Fruit fly (Drosophila melanogaster): ENCODE measurements around the gene trol.

trol gene

dm6 chrX:2590607-2591006 is 45.4 kb upstream of the trol start (continued):
- TF ChIP-seq Pdp1 (GFP tag; optimal IDR thresholded peaks at IDR 0.05) (peak in 1 of 2 experiments; percentile 40), CG10267 (tag; optimal IDR thresholded peaks at IDR 0.05) (no peak), grn (GFP tag; optimal IDR thresholded peaks at IDR 0.05) (peak; percentile 54), Med (GFP tag) (peak; percentile 79), CG8089 (GFP tag; optimal IDR thresholded peaks at IDR 0.05) (no peak), Nf-YA (GFP tag; IDR thresholded peaks at IDR 0.05) (no peak), cwo (GFP tag; optimal IDR thresholded peaks at IDR 0.05) (peak; percentile 39)

dm6 chrX:2589446-2590038 is 44.3 kb upstream of the trol start:
- TF ChIP-seq CHES-1-like (GFP tag; optimal IDR thresholded peaks at IDR 0.05) (peak; percentile 96), CG6854 (GFP tag; optimal IDR thresholded peaks at IDR 0.05) (peak; percentile 72), Mrtf (GFP tag; IDR thresholded peaks at IDR 0.05) (peak; percentile 95), stc (GFP tag; IDR thresholded peaks at IDR 0.05) (peak; percentile 92), CG11696 (GFP tag; IDR thresholded peaks at IDR 0.05) (peak; percentile 94), croc (GFP tag; conservative IDR thresholded peaks at IDR 0.05) (peak; percentile 66), dmrt99B (tag; optimal IDR thresholded peaks at IDR 0.05) (peak; percentile 92), CG15514 (GFP tag; optimal IDR thresholded peaks at IDR 0.05) (peak; percentile 88), so (GFP tag; IDR thresholded peaks at IDR 0.05) (peak; percentile 93), Atf-2 (GFP tag; optimal IDR thresholded peaks at IDR 0.05) (peak; percentile 89), slbo (GFP tag; IDR thresholded peaks at IDR 0.05) (peak; percentile 98), yki (optimal IDR thresholded peaks at IDR 0.05) (no peak), Neu2 (GFP tag; optimal IDR thresholded peaks at IDR 0.05; ENCODE audit: borderline replicate concordance) (peak; percentile 37), CG2889 (GFP tag; IDR thresholded peaks at IDR 0.05) (peak; percentile 88), gsb-n (tag; optimal IDR thresholded peaks at IDR 0.05) (peak; percentile 77), CG1024 (GFP tag; IDR thresholded peaks at IDR 0.05) (peak; percentile 62), CG6654 (GFP tag; optimal IDR thresholded peaks at IDR 0.05) (peak; percentile 72), Scr (GFP tag; IDR thresholded peaks at IDR 0.05; ENCODE audit: partially characterized antibody) (no peak), da (GFP tag; optimal IDR thresholded peaks at IDR 0.05) (peak; percentile 79), CG31224 (GFP tag; IDR thresholded peaks at IDR 0.05) (peak; percentile 92), exex (tag; optimal IDR thresholded peaks at IDR 0.05) (peak; percentile 69), Ravus (GFP tag; IDR thresholded peaks at IDR 0.05) (peak; percentile 70), CG6272 (GFP tag; IDR thresholded peaks at IDR 0.05) (peak; percentile 91), CG13296 (GFP tag; optimal IDR thresholded peaks at IDR 0.05) (peak; percentile 83), CG17361 (GFP tag; IDR thresholded peaks at IDR 0.05) (peak; percentile 87), CG11085 (GFP tag; IDR thresholded peaks at IDR 0.05) (peak; percentile 95), chm (GFP tag; IDR thresholded peaks at IDR 0.05) (peak; percentile 90), peb (GFP tag; IDR thresholded peaks at IDR 0.05) (peak; percentile 82), Bgb (GFP tag; IDR thresholded peaks at IDR 0.05; ENCODE audit: partially characterized antibody) (no peak), onecut (GFP tag; IDR thresholded peaks at IDR 0.05) (peak; percentile 74), CrebB (tag; optimal IDR thresholded peaks at IDR 0.05) (peak; percentile 86), CG2120 (GFP tag; optimal IDR thresholded peaks at IDR 0.05) (peak; percentile 99), Asciz (GFP tag; optimal IDR thresholded peaks at IDR 0.05) (peak; percentile 73), CG30431 (GFP tag; optimal IDR thresholded peaks at IDR 0.05) (peak; percentile 90), CG12659 (GFP tag; optimal IDR thresholded peaks at IDR 0.05) (peak; percentile 93), CG17568 (GFP tag; optimal IDR thresholded peaks at IDR 0.05) (peak; percentile 65), HLH3B (GFP tag; IDR thresholded peaks at IDR 0.05) (peak; percentile 87), chif (GFP tag; optimal IDR thresholded peaks at IDR 0.05) (peak; percentile 85 to 93), CG7556 (GFP tag; optimal IDR thresholded peaks at IDR 0.05) (peak; percentile 91), CG3838 (GFP tag; optimal IDR thresholded peaks at IDR 0.05) (peak; percentile 21), Gug (GFP tag; IDR thresholded peaks at IDR 0.05) (peak; percentile 97), kah (GFP tag; optimal IDR thresholded peaks at IDR 0.05) (peak; percentile 50), CG2199 (GFP tag; IDR thresholded peaks at IDR 0.05) (peak; percentile 85; the same call in 2 of the 3 replicates)
